Worm (Caenorhabditis elegans): ENCODE measurements around the gene ppm-1.A.

The ppm-1.A gene

ce11 chrV:10491443-10491842 lies 44.7 kb downstream of the ppm-1.A start, which contains the start of gene aqp-5:
Gene aqp-5 (plus strand): TSS chrV:10491743.
- TF ChIP-seq F13H6.1 (tag; optimal IDR thresholded peaks at IDR 0.05) = no peak
- no peak for TF ChIP-seq pat-9 (tag; optimal IDR thresholded peaks at IDR 0.05)
- no peak for TF ChIP-seq pha-2 (tag; optimal IDR thresholded peaks at IDR 0.05)
- TF ChIP-seq nhr-232 (tag; optimal IDR thresholded peaks at IDR 0.05) = no peak
- no peak for TF ChIP-seq dve-1 (tag; optimal IDR thresholded peaks at IDR 0.05)
- no peak for TF ChIP-seq unc-86 (tag; optimal IDR thresholded peaks at IDR 0.05)
- no peak for TF ChIP-seq gmeb-2 (tag; optimal IDR thresholded peaks at IDR 0.05)
- no peak for TF ChIP-seq fax-1 (tag; optimal IDR thresholded peaks at IDR 0.05)
- TF ChIP-seq C38D4.7 (GFP tag; optimal IDR thresholded peaks at IDR 0.05) = no peak
- no peak for TF ChIP-seq C08G9.2 (tag; optimal IDR thresholded peaks at IDR 0.05)

- TF ChIP-seq pros-1 (tag; optimal IDR thresholded peaks at IDR 0.05) (no peak), elt-4 (tag; optimal IDR thresholded peaks at IDR 0.05) (no peak), ceh-24 (tag; optimal IDR thresholded peaks at IDR 0.05) (no peak), sdc-2 (tag; optimal IDR thresholded peaks at IDR 0.05) (no peak), mec-3 (tag; optimal IDR thresholded peaks at IDR 0.05; ENCODE audit: borderline replicate concordance) (no peak), npax-4 (tag; optimal IDR thresholded peaks at IDR 0.05) (no peak), dmd-4 (tag; optimal IDR thresholded peaks at IDR 0.05; ENCODE audit: borderline replicate concordance) (no peak), syd-9 (tag; optimal IDR thresholded peaks at IDR 0.05) (no peak), ceh-45 (GFP tag; IDR thresholded peaks at IDR 0.05) (no peak), hlh-8 (tag; optimal IDR thresholded peaks at IDR 0.05) (no peak), ceh-31 (tag; optimal IDR thresholded peaks at IDR 0.05) (no peak), lim-6 (tag; optimal IDR thresholded peaks at IDR 0.05) (no peak), ceh-30 (tag; optimal IDR thresholded peaks at IDR 0.05) (no peak)
Observed at ce11 chrV:10489998-10490397, 46.2 kb downstream of the ppm-1.A start, which contains the start of gene ncx-5. Gene ncx-5 (minus strand): TSS chrV:10490098.

- peak; percentile 43 for TF ChIP-seq elt-2 (tag; optimal IDR thresholded peaks at IDR 0.05)
- TF ChIP-seq fkh-6 (tag; optimal IDR thresholded peaks at IDR 0.05) = no peak
Observed at ce11 chrV:10485389-10485788, 50.8 kb downstream of the ppm-1.A start.

- TF ChIP-seq fkh-10 (GFP tag; optimal IDR thresholded peaks at IDR 0.05) (no peak), ceh-6 (GFP tag; optimal IDR thresholded peaks at IDR 0.05) (no peak), pros-1 (tag; optimal IDR thresholded peaks at IDR 0.05) (no peak), hlh-15 (tag; optimal IDR thresholded peaks at IDR 0.05) (no peak), ceh-2 (tag; optimal IDR thresholded peaks at IDR 0.05) (no peak), eyg-1 (tag; optimal IDR thresholded peaks at IDR 0.05) (no peak), sox-2 (GFP tag; IDR thresholded peaks at IDR 0.05) (no peak), elt-2 (tag; optimal IDR thresholded peaks at IDR 0.05) (no peak), ceh-31 (tag; optimal IDR thresholded peaks at IDR 0.05) (no peak), nhr-11 (tag; optimal IDR thresholded peaks at IDR 0.05) (no peak), ceh-24 (tag; optimal IDR thresholded peaks at IDR 0.05) (no peak), ceh-9 (tag; optimal IDR thresholded peaks at IDR 0.05) (no peak), lin-11 (tag; optimal IDR thresholded peaks at IDR 0.05) (no peak), rnt-1 (tag; optimal IDR thresholded peaks at IDR 0.05) (no peak), unc-86 (tag; optimal IDR thresholded peaks at IDR 0.05) (no peak)
Observed at ce11 chrV:10484640-10485039, 51.5 kb downstream of the ppm-1.A start, which contains the start of gene Y32F6B.1. Gene Y32F6B.1 (minus strand): TSS chrV:10484740.

- TF ChIP-seq pax-1 (tag; optimal IDR thresholded peaks at IDR 0.05) (no peak), T23F11.4 (GFP tag; optimal IDR thresholded peaks at IDR 0.05) (no peak), tbx-7 (tag; optimal IDR thresholded peaks at IDR 0.05) (no peak), ttx-3 (tag; optimal IDR thresholded peaks at IDR 0.05) (no peak), elt-4 (tag; optimal IDR thresholded peaks at IDR 0.05) (no peak), lin-11 (tag; optimal IDR thresholded peaks at IDR 0.05) (no peak), fkh-10 (GFP tag; optimal IDR thresholded peaks at IDR 0.05) (no peak), elt-2 (tag; optimal IDR thresholded peaks at IDR 0.05) (no peak), sox-4 (tag; optimal IDR thresholded peaks at IDR 0.05) (no peak), ceh-19 (GFP tag; optimal IDR thresholded peaks at IDR 0.05) (no peak), hlh-30 (tag; optimal IDR thresholded peaks at IDR 0.05; ENCODE audit: insufficient read depth) (no peak), K02D7.2 (tag; optimal IDR thresholded peaks at IDR 0.05) (no peak), unc-42 (tag; optimal IDR thresholded peaks at IDR 0.05) (no peak), unc-3 (GFP tag; conservative IDR thresholded peaks at IDR 0.05) (no peak), unc-3 (tag; optimal IDR thresholded peaks at IDR 0.05) (no peak)
Observed at ce11 chrV:10483995-10484394, 52.2 kb downstream of the ppm-1.A start.
